Worm (Caenorhabditis elegans): ENCODE results near the gene trip-4.

trip-4 gene

DNA sequence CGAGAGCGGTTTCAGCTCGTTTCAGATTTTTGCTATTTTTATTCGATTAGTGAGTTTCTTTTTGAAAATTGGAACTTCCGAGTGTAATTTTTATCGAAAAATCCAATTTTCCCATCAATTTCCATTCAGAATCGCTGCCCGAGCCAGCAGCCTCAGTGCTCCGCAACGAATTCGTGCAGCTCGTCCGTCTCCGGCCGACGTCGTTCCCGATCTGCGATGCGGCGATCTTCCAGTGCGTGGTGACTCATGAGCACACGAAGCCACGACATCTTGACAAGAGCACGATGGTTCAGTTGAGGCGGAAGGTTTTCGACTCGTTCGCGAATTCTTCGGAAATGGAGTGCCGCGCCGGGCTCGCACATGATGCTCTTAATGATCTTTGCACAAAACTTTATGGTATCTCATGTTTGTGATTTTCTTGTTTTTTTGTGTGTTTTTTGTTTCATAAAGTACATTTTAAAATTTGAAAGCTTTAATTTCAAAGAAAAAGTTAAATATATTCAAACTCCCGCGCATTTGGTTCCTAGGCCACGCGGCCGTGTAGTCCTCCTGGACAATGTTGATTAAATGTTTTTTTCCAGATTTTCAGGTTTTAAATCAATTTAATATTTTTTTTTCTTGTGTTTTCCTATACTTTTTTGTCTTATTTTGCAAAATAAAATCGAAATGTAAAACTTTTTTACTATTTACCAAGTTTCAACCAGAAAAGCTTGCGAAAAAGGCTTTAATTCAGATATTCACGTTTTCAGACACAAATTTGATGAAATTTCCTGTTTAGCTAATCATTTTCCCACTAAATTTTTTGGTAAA lies 50.1 kb downstream of the trip-4 start (continued):
- TF ChIP-seq pax-3 (tag; optimal IDR thresholded peaks at IDR 0.05): peak; percentile 92
- no peak for TF ChIP-seq elt-3 (tag; optimal IDR thresholded peaks at IDR 0.05)
- TF ChIP-seq swsn-7 (tag; optimal IDR thresholded peaks at IDR 0.05): peak; percentile 86
- peak; percentile 93 for TF ChIP-seq egl-13 (tag; optimal IDR thresholded peaks at IDR 0.05)
- TF ChIP-seq aly-2 (tag; optimal IDR thresholded peaks at IDR 0.05): no peak
- TF ChIP-seq isw-1 (GFP tag; IDR thresholded peaks at IDR 0.05): peak; percentile 52
- TF ChIP-seq C04F5.9 (tag; optimal IDR thresholded peaks at IDR 0.05): peak; percentile 81
- TF ChIP-seq nhr-71 (tag; optimal IDR thresholded peaks at IDR 0.05): peak; percentile 90
- peak; percentile 93 to 95 for TF ChIP-seq lin-35 (GFP tag; optimal IDR thresholded peaks at IDR 0.05)
- peak; percentile 31 to 35 (median 32) for TF ChIP-seq ceh-82 (tag; optimal IDR thresholded peaks at IDR 0.05)
- TF ChIP-seq lsy-2 (tag; optimal IDR thresholded peaks at IDR 0.05): peak; percentile 66 to 78
- TF ChIP-seq ets-5 (GFP tag; IDR thresholded peaks at IDR 0.05): no peak
- peak; percentile 13 for TF ChIP-seq lin-15B (tag; optimal IDR thresholded peaks at IDR 0.05)
- no peak for TF ChIP-seq lin-14 (GFP tag; optimal IDR thresholded peaks at IDR 0.05)
- no peak for TF ChIP-seq fkh-10 (GFP tag; optimal IDR thresholded peaks at IDR 0.05)
- TF ChIP-seq pqm-1 (tag; optimal IDR thresholded peaks at IDR 0.05): no peak
- no peak for TF ChIP-seq nhr-28 (tag; optimal IDR thresholded peaks at IDR 0.05)
- peak in 1 of 2 experiments; percentile 38 for TF ChIP-seq mdl-1 (tag; optimal IDR thresholded peaks at IDR 0.05)
- TF ChIP-seq grh-1 (GFP tag; IDR thresholded peaks at IDR 0.05): peak; percentile 51; the same call in 1 of the 2 replicates
- TF ChIP-seq nhr-90 (tag; optimal IDR thresholded peaks at IDR 0.05; ENCODE audit: poor library complexity): peak; percentile 92
- peak; percentile 66 for TF ChIP-seq snpc-4 (tag; optimal IDR thresholded peaks at IDR 0.05)
- peak; percentile 96 for TF ChIP-seq nhr-85 (tag)
- peak; percentile 75 for TF ChIP-seq fkh-8 (tag; optimal IDR thresholded peaks at IDR 0.05)
- TF ChIP-seq fos-1 (tag; optimal IDR thresholded peaks at IDR 0.05): peak; percentile 7
- no peak for TF ChIP-seq ces-1 (GFP tag; optimal IDR thresholded peaks at IDR 0.05)
- peak; percentile 85 for TF ChIP-seq snu-23 (GFP tag; optimal IDR thresholded peaks at IDR 0.05)
- TF ChIP-seq elt-2 (tag; optimal IDR thresholded peaks at IDR 0.05): peak; percentile 58
- TF ChIP-seq nhr-47 (tag; optimal IDR thresholded peaks at IDR 0.05): peak; percentile 92
- TF ChIP-seq efl-1 (optimal IDR thresholded peaks at IDR 0.05): peak; percentile 96
- peak; percentile 94 to 99 for TF ChIP-seq efl-1 (GFP tag; optimal IDR thresholded peaks at IDR 0.05 in 1 of 2)
- TF ChIP-seq tlp-1 (tag; optimal IDR thresholded peaks at IDR 0.05): no peak
- TF ChIP-seq sup-37 (GFP tag; optimal IDR thresholded peaks at IDR 0.05): peak; percentile 5
- peak; percentile 54 for TF ChIP-seq unc-130 (tag; optimal IDR thresholded peaks at IDR 0.05)
- TF ChIP-seq hlh-4 (tag; optimal IDR thresholded peaks at IDR 0.05): peak; percentile 86
- peak; percentile 6 for TF ChIP-seq blmp-1 (tag; optimal IDR thresholded peaks at IDR 0.05)
- peak; percentile 58; the same call in 1 of the 2 replicates for TF ChIP-seq mab-9 (GFP tag; IDR thresholded peaks at IDR 0.05)
- no peak for TF ChIP-seq zip-4 (GFP tag; optimal IDR thresholded peaks at IDR 0.05)

DNA sequence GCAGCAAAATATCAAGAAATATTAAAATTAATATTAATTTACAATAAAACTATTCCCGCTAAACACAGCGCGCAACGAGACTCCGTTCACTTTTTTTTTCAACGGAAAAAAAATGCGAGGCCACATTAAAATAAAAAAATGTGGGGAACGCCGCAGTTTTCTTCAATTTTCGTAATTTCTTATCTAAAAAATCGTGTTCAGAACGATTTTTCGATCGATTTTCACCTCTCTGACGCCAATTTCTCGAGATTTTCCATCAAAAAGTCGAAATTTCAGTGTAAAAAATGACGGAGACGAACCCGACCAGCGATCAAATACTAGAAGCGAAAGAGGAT lies 50.7 kb downstream of the trip-4 start, which contains the start of gene Y53F4B.21:
Gene Y53F4B.21 (plus strand): TSS at position 285 of the 335 bp plus-strand sequence.
- TF ChIP-seq zip-4 (GFP tag; optimal IDR thresholded peaks at IDR 0.05) (no peak), fos-1 (tag; optimal IDR thresholded peaks at IDR 0.05) (no peak), nhr-11 (tag; optimal IDR thresholded peaks at IDR 0.05) (no peak), jun-1 (tag; optimal IDR thresholded peaks at IDR 0.05) (no peak), sox-4 (tag; optimal IDR thresholded peaks at IDR 0.05) (no peak), hlh-4 (tag; optimal IDR thresholded peaks at IDR 0.05) (no peak), lsy-2 (tag; optimal IDR thresholded peaks at IDR 0.05) (no peak), mef-2 (tag; optimal IDR thresholded peaks at IDR 0.05) (no peak), pag-3 (tag; optimal IDR thresholded peaks at IDR 0.05; ENCODE audit: borderline replicate concordance, insufficient read depth) (no peak), irx-1 (tag; optimal IDR thresholded peaks at IDR 0.05) (no peak), F16B12.6 (tag; optimal IDR thresholded peaks at IDR 0.05) (no peak), nhr-28 (tag; optimal IDR thresholded peaks at IDR 0.05) (no peak), ceh-88 (GFP tag; IDR thresholded peaks at IDR 0.05) (no peak), nhr-85 (tag) (no peak)

All from whole organism, L1 larva.